Fruit fly (Drosophila melanogaster): Measurements from ENCODE around the gene Raf.
A peak's percentile ranks its signal among the peaks of the same experiment; 100 is the strongest.

The Raf gene

dm6 chrX:2358195-2358594 is 62.9 kb downstream of the Raf start (continued):
- TF ChIP-seq ash1 (GFP tag; optimal IDR thresholded peaks at IDR 0.05): no peak
- 0 out of 3 replicates have a peak, but pooled peaks have one; percentile 30 for TF ChIP-seq dysf (GFP tag; IDR thresholded peaks at IDR 0.05)
- no peak for TF ChIP-seq CG16815 (GFP tag; optimal IDR thresholded peaks at IDR 0.05)
- TF ChIP-seq chif (GFP tag; optimal IDR thresholded peaks at IDR 0.05): no peak
- no peak for TF ChIP-seq pan (optimal IDR thresholded peaks at IDR 0.05)
- peak in 1 of 2 experiments; percentile 13 for TF ChIP-seq pan (GFP tag; optimal IDR thresholded peaks at IDR 0.05 in 1 of 2, IDR thresholded peaks at IDR 0.05 in 1 of 2)
- TF ChIP-seq CG10321 (GFP tag; IDR thresholded peaks at IDR 0.05): no peak
- TF ChIP-seq trh (GFP tag; optimal IDR thresholded peaks at IDR 0.05): no peak
- no peak for TF ChIP-seq danr (GFP tag; IDR thresholded peaks at IDR 0.05)
- no peak for TF ChIP-seq bab2 (GFP tag; optimal IDR thresholded peaks at IDR 0.05)
- no peak for TF ChIP-seq CG31441 (GFP tag; IDR thresholded peaks at IDR 0.05)
- TF ChIP-seq sisA (GFP tag; IDR thresholded peaks at IDR 0.05): no peak
- no peak for TF ChIP-seq CG7839 (tag; optimal IDR thresholded peaks at IDR 0.05)
- no peak for TF ChIP-seq wdn (GFP tag; IDR thresholded peaks at IDR 0.05)
- no peak for TF ChIP-seq pzg (GFP tag; optimal IDR thresholded peaks at IDR 0.05)
- no peak for TF ChIP-seq jing (GFP tag; optimal IDR thresholded peaks at IDR 0.05)
- TF ChIP-seq CG6272 (GFP tag; IDR thresholded peaks at IDR 0.05): no peak
- no peak for TF ChIP-seq Taf1 (GFP tag; IDR thresholded peaks at IDR 0.05)
- TF ChIP-seq CG18011 (GFP tag; optimal IDR thresholded peaks at IDR 0.05): no peak
- TF ChIP-seq CG13775 (GFP tag; optimal IDR thresholded peaks at IDR 0.05): no peak
- TF ChIP-seq dpn (GFP tag; optimal IDR thresholded peaks at IDR 0.05): no peak
- TF ChIP-seq CG34376 (GFP tag; optimal IDR thresholded peaks at IDR 0.05): no peak
- no peak for TF ChIP-seq CG9876 (GFP tag; optimal IDR thresholded peaks at IDR 0.05)
- no peak for TF ChIP-seq ind (GFP tag; optimal IDR thresholded peaks at IDR 0.05)
- TF ChIP-seq CG8281 (tag; optimal IDR thresholded peaks at IDR 0.05): no peak
- TF ChIP-seq Six4 (GFP tag; optimal IDR thresholded peaks at IDR 0.05): no peak
- no peak for TF ChIP-seq CG8089 (GFP tag; optimal IDR thresholded peaks at IDR 0.05)
- no peak for TF ChIP-seq CG2116 (GFP tag; optimal IDR thresholded peaks at IDR 0.05)
- TF ChIP-seq sens (GFP tag): peak; percentile 43
- TF ChIP-seq Ets97D (GFP tag; optimal IDR thresholded peaks at IDR 0.05): no peak
- no peak for TF ChIP-seq CG16779 (GFP tag; IDR thresholded peaks at IDR 0.05)
- peak; percentile 34 for TF ChIP-seq Sox102F (GFP tag; optimal IDR thresholded peaks at IDR 0.05)
- no peak for TF ChIP-seq otp (GFP tag; IDR thresholded peaks at IDR 0.05)
- TF ChIP-seq Drgx (GFP tag; IDR thresholded peaks at IDR 0.05): peak; percentile 63
- peak; percentile 18 for TF ChIP-seq CG1603 (tag; optimal IDR thresholded peaks at IDR 0.05)
- TF ChIP-seq CG3726 (GFP tag; IDR thresholded peaks at IDR 0.05): no peak
- TF ChIP-seq fd102C (GFP tag; optimal IDR thresholded peaks at IDR 0.05): no peak
- TF ChIP-seq nom (GFP tag; optimal IDR thresholded peaks at IDR 0.05): no peak
- no peak for TF ChIP-seq Rx (GFP tag; IDR thresholded peaks at IDR 0.05)
- TF ChIP-seq C15 (GFP tag; IDR thresholded peaks at IDR 0.05): no peak
- no peak for TF ChIP-seq br (optimal IDR thresholded peaks at IDR 0.05)
- TF ChIP-seq Hr78 (GFP tag; optimal IDR thresholded peaks at IDR 0.05): no peak
- TF ChIP-seq Bdp1 (GFP tag; optimal IDR thresholded peaks at IDR 0.05): no peak
- TF ChIP-seq prd (optimal IDR thresholded peaks at IDR 0.05): no peak
- no peak for TF ChIP-seq prd (GFP tag; IDR thresholded peaks at IDR 0.05)
- TF ChIP-seq hth (optimal IDR thresholded peaks at IDR 0.05): no peak
- no peak for TF ChIP-seq CG43689 (GFP tag; IDR thresholded peaks at IDR 0.05)
- TF ChIP-seq PHDP (tag; optimal IDR thresholded peaks at IDR 0.05): no peak
- TF ChIP-seq row (GFP tag; IDR thresholded peaks at IDR 0.05): peak; percentile 34; the same call in 1 of the 3 replicates
- TF ChIP-seq stc (GFP tag; IDR thresholded peaks at IDR 0.05): 0 out of 2 replicates have a peak, but pooled peaks have one; percentile 27
- TF ChIP-seq NC2β (GFP tag; optimal IDR thresholded peaks at IDR 0.05): no peak
- no peak for TF ChIP-seq CG14050 (GFP tag; IDR thresholded peaks at IDR 0.05)
- no peak for TF ChIP-seq CG7987 (GFP tag; optimal IDR thresholded peaks at IDR 0.05)
